Worm (Caenorhabditis elegans) whole organism, midembryonic: ENCODE measurements around the gene F33D4.6.

Source experiments
- T22C8.4 ChIP-seq: fragments of 200-800 bp; sonication (Bioruptor generic); IDR thresholded peaks from 2 replicates; pipeline ENCODE4 v1.3.6; 2022; ENCODE audit warnings: missing genetic modification characterization, missing compliant biosample characterization
- cog-1 ChIP-seq: sonication (generic microtip); optimal IDR thresholded peaks from 2 replicates; lab custom pipeline; 2016; ENCODE audit warnings: missing genetic modification characterization, missing compliant biosample characterization
- flt-1 ChIP-seq: fragments of 200-800 bp; sonication (Bioruptor generic); IDR thresholded peaks from 2 replicates; pipeline ENCODE4 v1.3.6; 2022; ENCODE audit warnings: missing genetic modification characterization, missing compliant biosample characterization
- klf-2 ChIP-seq: fragments of 200-800 bp; sonication (Bioruptor generic); conservative IDR thresholded peaks from 2 replicates; pipeline ENCODE4 v1.3.6; 2022; ENCODE audit warnings: missing genetic modification reagents, missing genetic modification characterization, missing compliant biosample characterization
- med-1 ChIP-seq: sonication (generic microtip); optimal IDR thresholded peaks from 2 replicates; lab custom pipeline; 2017; ENCODE audit warnings: missing genetic modification characterization, mild to moderate bottlenecking, missing compliant biosample characterization, antibody characterized with exemption, missing genetic modification reagents; ENCODE audit not compliant: insufficient read depth
- ref-1 ChIP-seq: fragments of 200-800 bp; sonication (Bioruptor generic); conservative IDR thresholded peaks from 2 replicates; pipeline ENCODE4 v1.3.6; 2022; ENCODE audit warnings: missing genetic modification reagents, missing genetic modification characterization, missing compliant biosample characterization
- tab-1 ChIP-seq: fragments of 200-800 bp; sonication (Bioruptor generic); IDR thresholded peaks from 2 replicates; pipeline ENCODE4 v1.3.6; 2022; ENCODE audit warnings: missing genetic modification characterization, missing compliant biosample characterization
- ztf-23 ChIP-seq: fragments of 200-800 bp; sonication (Bioruptor generic); IDR thresholded peaks from 2 replicates; pipeline ENCODE4 v1.3.6; 2022; ENCODE audit warnings: missing genetic modification reagents, missing genetic modification characterization, missing compliant biosample characterization
- ztf-29 ChIP-seq: fragments of 200-800 bp; sonication (Bioruptor generic); IDR thresholded peaks from 2 replicates; pipeline ENCODE4 v1.3.6; 2022; ENCODE audit warnings: missing genetic modification reagents, missing genetic modification characterization, missing compliant biosample characterization

F33D4.6 gene

ce11 chrIV:7743539-7743938 lies 25.7 kb upstream of the F33D4.6 start, which contains the start of gene npr-35:
npr-35 (plus strand) TSS chrIV:7743839.
- TF ChIP-seq ztf-29 (no peak), ztf-23 (GFP tag; lab: Robert Waterston, UW) (no peak)

ce11 chrIV:7736616-7737015 lies 18.8 kb upstream of the F33D4.6 start:
- no peak for TF ChIP-seq tab-1 (GFP tag; lab: Robert Waterston, UW)
- TF ChIP-seq ref-1 (GFP tag; lab: Robert Waterston, UW): no peak
- no peak for TF ChIP-seq med-1
- TF ChIP-seq klf-2: no peak
- no peak for TF ChIP-seq flt-1 (GFP tag; lab: Robert Waterston, UW)
- no peak for TF ChIP-seq cog-1 (tag; lab: Kevin White, UChicago)
- no peak for TF ChIP-seq ztf-23 (GFP tag; lab: Robert Waterston, UW)

- TF ChIP-seq ref-1 (GFP tag; lab: Robert Waterston, UW) (no peak), tab-1 (GFP tag; lab: Robert Waterston, UW) (no peak)
Measured at ce11 chrIV:7734619-7735018, 16.8 kb upstream of the F33D4.6 start, which contains the start of gene clx-1. clx-1 (plus strand) TSS chrIV:7734648.

- TF ChIP-seq ztf-23 (GFP tag; lab: Robert Waterston, UW): no peak
Measured at ce11 chrIV:7734173-7734572, 16.4 kb upstream of the F33D4.6 start.

- TF ChIP-seq ztf-29: no peak
- TF ChIP-seq klf-2: no peak
- TF ChIP-seq T22C8.4: no peak
- TF ChIP-seq cog-1 (tag; lab: Kevin White, UChicago): no peak
- TF ChIP-seq ztf-23 (GFP tag; lab: Robert Waterston, UW): no peak
- TF ChIP-seq tab-1 (GFP tag; lab: Robert Waterston, UW): no peak
Measured at ce11 chrIV:7731960-7732359, 14.1 kb upstream of the F33D4.6 start, which contains the start of the genes C50F7.9 and C50F7.3. C50F7.9 (minus strand) TSS chrIV:7732060. C50F7.3 (plus strand) TSS chrIV:7732329.

- TF ChIP-seq ztf-29 (no peak), klf-2 (no peak), T22C8.4 (no peak), ztf-23 (GFP tag; lab: Robert Waterston, UW) (no peak), flt-1 (GFP tag; lab: Robert Waterston, UW) (no peak), tab-1 (GFP tag; lab: Robert Waterston, UW) (no peak), ref-1 (GFP tag; lab: Robert Waterston, UW) (no peak), cog-1 (tag; lab: Kevin White, UChicago) (no peak), med-1 (no peak)
Measured at ce11 chrIV:7728402-7728963, 10.7 kb upstream of the F33D4.6 start, which contains the start of gene sucg-1. sucg-1 (plus strand) TSS chrIV:7728913.

ce11 chrIV:7727258-7727657 lies 9.4 kb upstream of the F33D4.6 start:
- TF ChIP-seq ztf-23 (GFP tag; lab: Robert Waterston, UW) (no peak), tab-1 (GFP tag; lab: Robert Waterston, UW) (no peak), T22C8.4 (no peak), med-1 (no peak), cog-1 (tag; lab: Kevin White, UChicago) (no peak), klf-2 (no peak), ztf-29 (no peak), flt-1 (GFP tag; lab: Robert Waterston, UW) (no peak), ref-1 (GFP tag; lab: Robert Waterston, UW) (no peak)

- TF ChIP-seq klf-2 (no peak), cog-1 (tag; lab: Kevin White, UChicago) (no peak), ztf-29 (no peak), med-1 (no peak), ztf-23 (GFP tag; lab: Robert Waterston, UW) (no peak), flt-1 (GFP tag; lab: Robert Waterston, UW) (no peak), ref-1 (GFP tag; lab: Robert Waterston, UW) (no peak), T22C8.4 (no peak), tab-1 (GFP tag; lab: Robert Waterston, UW) (no peak)
Measured at ce11 chrIV:7726325-7726724, 8.5 kb upstream of the F33D4.6 start, which contains the start of gene C50F7.5. C50F7.5 (plus strand) TSS chrIV:7726719.

ce11 chrIV:7724912-7725311 lies 7.1 kb upstream of the F33D4.6 start:
- TF ChIP-seq klf-2 (no peak), ztf-23 (GFP tag; lab: Robert Waterston, UW) (no peak), tab-1 (GFP tag; lab: Robert Waterston, UW) (no peak), ref-1 (GFP tag; lab: Robert Waterston, UW) (no peak), flt-1 (GFP tag; lab: Robert Waterston, UW) (no peak), ztf-29 (no peak), T22C8.4 (no peak), med-1 (no peak), cog-1 (tag; lab: Kevin White, UChicago) (no peak)

ce11 chrIV:7723555-7723954 lies 5.7 kb upstream of the F33D4.6 start:
- no peak for TF ChIP-seq ref-1 (GFP tag; lab: Robert Waterston, UW)
- no peak for TF ChIP-seq flt-1 (GFP tag; lab: Robert Waterston, UW)
- no peak for TF ChIP-seq tab-1 (GFP tag; lab: Robert Waterston, UW)
- no peak for TF ChIP-seq klf-2
- TF ChIP-seq ztf-23 (GFP tag; lab: Robert Waterston, UW): no peak
- TF ChIP-seq T22C8.4: no peak
- no peak for TF ChIP-seq ztf-29
- TF ChIP-seq med-1: no peak
- TF ChIP-seq cog-1 (tag; lab: Kevin White, UChicago): no peak

- no peak for TF ChIP-seq klf-2
Measured at ce11 chrIV:7722806-7723205, 5.0 kb upstream of the F33D4.6 start, which contains the start of gene C50F7.6. C50F7.6 (minus strand) TSS chrIV:7723199.
